Worm (Caenorhabditis elegans): ENCODE results near the gene F42E11.3.

F42E11.3 gene

DNA sequence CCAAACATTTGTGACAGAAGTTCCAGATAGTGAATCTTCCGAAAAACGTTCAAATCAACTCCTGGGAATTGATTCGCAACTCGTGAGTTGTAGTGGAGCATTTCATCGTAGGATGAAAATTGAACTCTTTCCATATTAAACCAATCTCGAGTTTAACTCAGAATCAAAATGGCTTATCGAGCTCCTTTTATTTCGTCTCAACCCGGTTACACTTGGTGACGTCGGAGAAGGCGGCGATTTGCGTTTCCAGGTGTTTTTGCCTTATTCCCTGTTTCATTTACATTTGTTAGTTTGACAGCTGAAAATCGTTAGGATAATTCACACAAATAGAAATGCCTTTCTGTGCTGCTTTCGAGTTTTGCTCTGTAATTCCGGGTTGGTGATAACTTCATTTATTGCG is at the start of gene F42E11.3:
TSS of gene F42E11.3 (minus strand) at position 101 of the 400 bp plus-strand sequence.
- no peak for TF ChIP-seq R02D3.7 (tag; optimal IDR thresholded peaks at IDR 0.05)
- TF ChIP-seq pha-4 (GFP tag; IDR thresholded peaks at IDR 0.05), result no peak
- TF ChIP-seq pha-4 (tag; optimal IDR thresholded peaks at IDR 0.05), result no peak
- TF ChIP-seq mep-1 (tag; optimal IDR thresholded peaks at IDR 0.05), result no peak
- no peak for TF ChIP-seq dmd-8 (GFP tag; IDR thresholded peaks at IDR 0.05)
- TF ChIP-seq dmd-9 (GFP tag; IDR thresholded peaks at IDR 0.05), result no peak
- TF ChIP-seq spr-1 (tag; optimal IDR thresholded peaks at IDR 0.05), result no peak
- no peak for TF ChIP-seq daf-8 (GFP tag; IDR thresholded peaks at IDR 0.05)
- no peak for TF ChIP-seq nhr-25 (tag; optimal IDR thresholded peaks at IDR 0.05; ENCODE audit: borderline replicate concordance, insufficient read depth)
- TF ChIP-seq arid-1 (GFP tag; conservative IDR thresholded peaks at IDR 0.05), result no peak
- no peak for TF ChIP-seq lin-13 (GFP tag; optimal IDR thresholded peaks at IDR 0.05)
- no peak for TF ChIP-seq aha-1 (tag)
- TF ChIP-seq egl-27 (tag; optimal IDR thresholded peaks at IDR 0.05), result no peak
- TF ChIP-seq Y48G9A.11 (GFP tag; IDR thresholded peaks at IDR 0.05), result no peak
- no peak for TF ChIP-seq aly-2 (tag; optimal IDR thresholded peaks at IDR 0.05)
- no peak for TF ChIP-seq duxl-1 (tag; optimal IDR thresholded peaks at IDR 0.05; ENCODE audit: poor library complexity)
- TF ChIP-seq ztf-11 (tag; optimal IDR thresholded peaks at IDR 0.05), result no peak
- no peak for TF ChIP-seq skn-1 (tag; optimal IDR thresholded peaks at IDR 0.05)
- no peak for TF ChIP-seq nhr-77 (tag; optimal IDR thresholded peaks at IDR 0.05)
- TF ChIP-seq daf-19 (GFP tag; conservative IDR thresholded peaks at IDR 0.05), result no peak
- TF ChIP-seq nhr-6 (tag; optimal IDR thresholded peaks at IDR 0.05), result no peak

DNA sequence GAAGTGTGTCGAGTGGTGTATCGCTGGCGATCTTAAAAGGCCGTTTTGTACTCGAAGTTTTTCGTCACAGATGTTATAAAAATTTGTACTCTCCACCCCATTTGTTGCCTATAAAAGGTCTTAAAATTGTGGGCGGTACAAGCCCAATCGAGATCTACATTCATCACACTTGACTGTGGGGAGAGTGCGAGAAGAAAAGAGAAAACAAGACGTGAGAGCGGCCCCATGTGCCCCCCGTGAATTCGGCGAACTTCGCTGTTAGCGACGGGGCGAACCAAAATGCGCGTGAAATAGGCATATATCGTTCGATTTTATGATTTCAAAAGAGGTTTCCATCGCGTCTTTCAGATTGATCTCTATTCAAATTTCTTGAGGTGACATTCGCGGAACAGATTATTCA is 44.6 kb upstream of the F42E11.3 start, which contains the start of gene F46C3.6:
TSS of gene F46C3.6 (minus strand) at position 87 of the 400 bp plus-strand sequence.
- TF ChIP-seq mxl-3 (GFP tag; optimal IDR thresholded peaks at IDR 0.05) (peak; percentile 10), ctbp-1 (GFP tag; IDR thresholded peaks at IDR 0.05) (no peak), R02D3.7 (tag; optimal IDR thresholded peaks at IDR 0.05) (no peak), ceh-82 (tag; optimal IDR thresholded peaks at IDR 0.05) (no peak), tag-97 (GFP tag; IDR thresholded peaks at IDR 0.05) (0 out of 2 replicates have a peak, but pooled peaks have one; percentile 39), arid-1 (GFP tag; conservative IDR thresholded peaks at IDR 0.05) (no peak), egl-43 (GFP tag; IDR thresholded peaks at IDR 0.05) (no peak), hif-1 (tag; optimal IDR thresholded peaks at IDR 0.05) (no peak), nhr-28 (tag; optimal IDR thresholded peaks at IDR 0.05) (no peak), duxl-1 (tag; optimal IDR thresholded peaks at IDR 0.05; ENCODE audit: poor library complexity) (no peak), F26F4.8 (GFP tag; conservative IDR thresholded peaks at IDR 0.05) (no peak), mdl-1 (tag; optimal IDR thresholded peaks at IDR 0.05) (peak in 1 of 2 experiments; percentile 7), hlh-30 (tag; optimal IDR thresholded peaks at IDR 0.05; ENCODE audit: insufficient read depth) (peak; percentile 22), lin-38 (GFP tag; IDR thresholded peaks at IDR 0.05) (no peak), lin-39 (tag; optimal IDR thresholded peaks at IDR 0.05) (no peak), lir-3 (tag; optimal IDR thresholded peaks at IDR 0.05) (no peak), Y48G9A.11 (GFP tag; IDR thresholded peaks at IDR 0.05) (no peak), nhr-6 (tag; optimal IDR thresholded peaks at IDR 0.05) (no peak), lim-7 (GFP tag; IDR thresholded peaks at IDR 0.05) (0 out of 2 replicates have a peak, but pooled peaks have one; percentile 36), nhr-42 (GFP tag; IDR thresholded peaks at IDR 0.05) (no peak), F44E2.7 (GFP tag; IDR thresholded peaks at IDR 0.05) (no peak), lin-15B (tag; optimal IDR thresholded peaks at IDR 0.05) (no peak), dmd-9 (GFP tag; IDR thresholded peaks at IDR 0.05) (no peak), ceh-32 (tag; optimal IDR thresholded peaks at IDR 0.05; ENCODE audit: poor library complexity) (no peak), nhr-102 (tag; optimal IDR thresholded peaks at IDR 0.05) (no peak), cey-2 (tag; optimal IDR thresholded peaks at IDR 0.05; ENCODE audit: borderline replicate concordance, insufficient read depth) (no peak), lin-13 (GFP tag; optimal IDR thresholded peaks at IDR 0.05) (no peak), ceh-44 (GFP tag; IDR thresholded peaks at IDR 0.05) (no peak), F10B5.3 (tag; optimal IDR thresholded peaks at IDR 0.05) (no peak), egl-27 (tag; optimal IDR thresholded peaks at IDR 0.05) (no peak), sdz-12 (GFP tag; optimal IDR thresholded peaks at IDR 0.05) (no peak), F37D6.2 (tag; optimal IDR thresholded peaks at IDR 0.05) (no peak), zfp-3 (GFP tag; conservative IDR thresholded peaks at IDR 0.05) (no peak), hlh-11 (tag; optimal IDR thresholded peaks at IDR 0.05) (peak; percentile 13), aha-1 (tag) (no peak), lin-1 (GFP tag; IDR thresholded peaks at IDR 0.05) (no peak), spr-3 (GFP tag; optimal IDR thresholded peaks at IDR 0.05) (no peak)
